Worm (Caenorhabditis elegans) whole organism, L3 larva: ENCODE results near the gene fbxb-65.

Experiments
- nhr-25 ChIP-seq: sonication (generic microtip); optimal IDR thresholded peaks from 2 replicates; lab custom pipeline; 2017; ENCODE audit warnings: missing biosample characterization, missing genetic modification characterization
- nhr-77 ChIP-seq: fragments of 150-350 bp; optimal IDR thresholded peaks from 2 replicates; lab custom pipeline; 2014; ENCODE audit warnings: missing biosample characterization, missing genetic modification characterization
- unc-39 ChIP-seq: sonication (generic microtip); optimal IDR thresholded peaks from 4 replicates; lab custom pipeline; 2017; ENCODE audit warnings: missing biosample characterization, missing genetic modification characterization
- ztf-4 ChIP-seq: fragments of 150-350 bp; optimal IDR thresholded peaks from 2 replicates; lab custom pipeline; 2014; ENCODE audit warnings: missing biosample characterization, missing genetic modification characterization

ce11 chrV:19356717-19357116 is 27.4 kb downstream of the fbxb-65 start:
- TF ChIP-seq nhr-77 (tag; lab: Kevin White, UChicago) (no peak), nhr-25 (tag; lab: Kevin White, UChicago) (no peak), unc-39 (tag; lab: Kevin White, UChicago) (no peak), ztf-4 (tag; lab: Kevin White, UChicago) (no peak)
